Fruit fly (Drosophila melanogaster) whole organism, embryonic: Measurements from ENCODE around the gene eIF2Bepsilon.
A peak's percentile ranks its signal among the peaks of the same experiment; 100 is the strongest.

Source experiments
- CG17359 ChIP-seq: fragments of 200-800 bp; sonication (Bioruptor generic); optimal IDR thresholded peaks from 3 replicates; lab custom pipeline; 2018; ENCODE audit warnings: missing biosample characterization, mild to moderate bottlenecking, missing genetic modification characterization, moderate library complexity
- CG6272 ChIP-seq: fragments of 200-800 bp; sonication (Bioruptor generic); IDR thresholded peaks from 2 replicates; pipeline ENCODE4 v1.3.6; 2022; ENCODE audit warnings: missing biosample characterization, missing genetic modification characterization
- Poxn ChIP-seq: fragments of 200-800 bp; sonication (Bioruptor generic); IDR thresholded peaks from 2 replicates; pipeline ENCODE4 v1.3.6; 2022; ENCODE audit warnings: missing biosample characterization, missing genetic modification characterization
- cg ChIP-seq: fragments of 200-800 bp; sonication (Bioruptor generic); optimal IDR thresholded peaks from 3 replicates; lab custom pipeline; 2019; ENCODE audit warnings: missing biosample characterization, mild to moderate bottlenecking, missing genetic modification characterization, moderate library complexity
- ewg ChIP-seq: fragments of 200-800 bp; sonication (Bioruptor generic); optimal IDR thresholded peaks from 3 replicates; lab custom pipeline; 2017; ENCODE audit warnings: mild to moderate bottlenecking, missing biosample characterization, missing genetic modification reagents, missing genetic modification characterization
- exex ChIP-seq: fragments of 200-800 bp; sonication (Bioruptor generic); optimal IDR thresholded peaks from 4 replicates; lab custom pipeline; 2018; ENCODE audit warnings: missing biosample characterization, mild to moderate bottlenecking, missing genetic modification characterization, moderate library complexity
- grn ChIP-seq: fragments of 200-800 bp; sonication (Bioruptor generic); optimal IDR thresholded peaks from 3 replicates; lab custom pipeline; 2017; ENCODE audit warnings: missing biosample characterization, missing genetic modification characterization
- ken ChIP-seq: fragments of 200-800 bp; sonication (Bioruptor generic); IDR thresholded peaks from 3 replicates; pipeline ENCODE4 v1.3.6; 2022; ENCODE audit warnings: missing biosample characterization, missing genetic modification characterization
- luna ChIP-seq: fragments of 200-800 bp; sonication (Bioruptor generic); optimal IDR thresholded peaks from 2 replicates; lab custom pipeline; 2016; ENCODE audit warnings: missing biosample characterization, missing genetic modification characterization
- psq ChIP-seq: fragments of 200-800 bp; sonication (Bioruptor generic); optimal IDR thresholded peaks from 2 replicates; lab custom pipeline; 2017; ENCODE audit warnings: missing biosample characterization, missing genetic modification characterization

- TF ChIP-seq grn (peak; percentile 84), exex (peak; percentile 82), CG6272 (peak; percentile 92), ken (GFP tag; lab: Robert Waterston, UW) (peak; percentile 98), luna (GFP tag; lab: Kevin White, UChicago) (peak; percentile 44), cg (GFP tag; lab: Kevin White, UChicago) (no peak), psq (GFP tag; lab: Kevin White, UChicago) (peak; percentile 72), ewg (GFP tag; lab: Kevin White, UChicago) (peak; percentile 92), CG17359 (tag; lab: Kevin White, UChicago) (peak; percentile 97), Poxn (peak; percentile 50; the same call in 1 of the 2 replicates)
Measured at dm6 chrX:1963591-1964216, 41.0 kb upstream of the eIF2Bepsilon start.
